Worm (Caenorhabditis elegans) whole organism, L2 larva: ENCODE data around the gene Y57G11C.1144.
"Not testable (repeated sequence)": the region's sequence is repeated elsewhere in the genome, so short reads cannot be mapped to it uniquely, and the experiment has no call there.

Experiments
- C34F6.9 ChIP-seq: fragments of 150-350 bp; optimal IDR thresholded peaks from 2 replicates; lab custom pipeline; 2014; ENCODE audit warnings: missing biosample characterization, missing genetic modification characterization
- F13H6.1 ChIP-seq: sonication (generic microtip); optimal IDR thresholded peaks from 2 replicates; lab custom pipeline; 2016; ENCODE audit warnings: missing genetic modification characterization, missing compliant biosample characterization
- R02D3.7 ChIP-seq: fragments of 150-350 bp; optimal IDR thresholded peaks from 2 replicates; lab custom pipeline; 2014; ENCODE audit warnings: missing biosample characterization, missing genetic modification characterization
- Y55F3AM.14 ChIP-seq: fragments of 200-800 bp; sonication (Bioruptor generic); optimal IDR thresholded peaks from 2 replicates; lab custom pipeline; 2018; ENCODE audit warnings: mild to moderate bottlenecking, missing genetic modification characterization, missing compliant biosample characterization
- ZK546.5 ChIP-seq: sonication (generic microtip); optimal IDR thresholded peaks from 2 replicates; lab custom pipeline; 2017; ENCODE audit warnings: missing biosample characterization, missing genetic modification characterization
- alr-1 ChIP-seq: fragments of 150-350 bp; optimal IDR thresholded peaks from 2 replicates; lab custom pipeline; 2014; ENCODE audit warnings: missing biosample characterization, missing genetic modification characterization
- aly-2 ChIP-seq: fragments of 150-350 bp; optimal IDR thresholded peaks from 2 replicates; lab custom pipeline; 2014; ENCODE audit warnings: missing biosample characterization, missing genetic modification characterization
- ama-1 ChIP-seq: fragments of 150-350 bp; optimal IDR thresholded peaks from 2 replicates; lab custom pipeline; 2018; ENCODE audit warnings: inconsistent platforms
- blmp-1 ChIP-seq: sonication (generic microtip); optimal IDR thresholded peaks from 2 replicates; lab custom pipeline; 2017; ENCODE audit warnings: missing genetic modification characterization, mild to moderate bottlenecking, missing compliant biosample characterization, antibody characterized with exemption, moderate library complexity; ENCODE audit not compliant: insufficient read depth
- ceh-16 ChIP-seq: fragments of 150-350 bp; optimal IDR thresholded peaks from 2 replicates; lab custom pipeline; 2014; ENCODE audit warnings: missing biosample characterization, missing genetic modification characterization
- ceh-82 ChIP-seq: fragments of 150-350 bp; optimal IDR thresholded peaks from 2 replicates; lab custom pipeline; 2014; ENCODE audit warnings: missing biosample characterization, missing genetic modification characterization
- crh-2 ChIP-seq: sonication (generic microtip); optimal IDR thresholded peaks from 2 replicates; lab custom pipeline; 2017; ENCODE audit warnings: missing biosample characterization, missing genetic modification characterization
- elt-1 ChIP-seq: fragments of 150-350 bp; optimal IDR thresholded peaks from 2 replicates; lab custom pipeline; 2014; ENCODE audit warnings: missing biosample characterization, missing genetic modification characterization
- elt-3 ChIP-seq: sonication (generic microtip); optimal IDR thresholded peaks from 2 replicates; lab custom pipeline; 2017; ENCODE audit warnings: missing biosample characterization, missing genetic modification characterization
- fos-1 ChIP-seq: fragments of 150-350 bp; optimal IDR thresholded peaks from 2 replicates; lab custom pipeline; 2014; ENCODE audit warnings: missing biosample characterization, missing genetic modification characterization
- lin-11 ChIP-seq: fragments of 150-350 bp; sonication (generic microtip); optimal IDR thresholded peaks from 2 replicates; lab custom pipeline; 2014; ENCODE audit warnings: missing biosample characterization, missing genetic modification characterization, inconsistent platforms, mixed read lengths
- lin-13 ChIP-seq: fragments of 150-350 bp; optimal IDR thresholded peaks from 2 replicates; lab custom pipeline; 2014; ENCODE audit warnings: missing biosample characterization, missing genetic modification reagents, missing genetic modification characterization
- lin-39 ChIP-seq: fragments of 150-350 bp; optimal IDR thresholded peaks from 2 replicates; lab custom pipeline; 2014; ENCODE audit warnings: missing biosample characterization, missing genetic modification reagents, missing genetic modification characterization
- lsy-2 ChIP-seq, 2 experiments: fragments of 150-350 bp in 1 of 2; sonication (generic microtip) in 1 of 2; optimal IDR thresholded peaks; 2 replicates each; lab custom pipeline; 2014 to 2017; ENCODE audit warnings: missing biosample characterization in 2 of 2, missing genetic modification characterization in 2 of 2
- mab-5 ChIP-seq: fragments of 150-350 bp; optimal IDR thresholded peaks from 2 replicates; lab custom pipeline; 2014; ENCODE audit warnings: missing biosample characterization, missing genetic modification characterization
- mbf-1 ChIP-seq: sonication (generic microtip); optimal IDR thresholded peaks from 2 replicates; lab custom pipeline; 2017; ENCODE audit warnings: missing biosample characterization, missing genetic modification characterization
- nhr-10 ChIP-seq: sonication (generic microtip); optimal IDR thresholded peaks from 2 replicates; lab custom pipeline; 2017; ENCODE audit warnings: missing biosample characterization, missing genetic modification characterization
- nhr-12 ChIP-seq: fragments of 150-350 bp; optimal IDR thresholded peaks from 2 replicates; lab custom pipeline; 2014; ENCODE audit warnings: missing biosample characterization, missing genetic modification characterization
- nhr-21 ChIP-seq: fragments of 150-350 bp; optimal IDR thresholded peaks from 2 replicates; lab custom pipeline; 2014; ENCODE audit warnings: missing biosample characterization, missing genetic modification characterization
- nhr-23 ChIP-seq: fragments of 150-350 bp; optimal IDR thresholded peaks from 2 replicates; lab custom pipeline; 2014; ENCODE audit warnings: missing biosample characterization, missing genetic modification reagents, missing genetic modification characterization
- nhr-25 ChIP-seq: fragments of 150-350 bp; sonication (generic microtip); optimal IDR thresholded peaks from 3 replicates; lab custom pipeline; 2014; ENCODE audit warnings: missing biosample characterization, missing genetic modification characterization
- nhr-6 ChIP-seq: fragments of 150-350 bp; optimal IDR thresholded peaks from 2 replicates; lab custom pipeline; 2014; ENCODE audit warnings: missing biosample characterization, missing genetic modification characterization
- skn-1 ChIP-seq: sonication (generic microtip); optimal IDR thresholded peaks from 2 replicates; lab custom pipeline; 2017; ENCODE audit warnings: missing biosample characterization, missing genetic modification characterization
- sma-3 ChIP-seq: sonication (generic microtip); optimal IDR thresholded peaks from 2 replicates; lab custom pipeline; 2016; ENCODE audit warnings: missing genetic modification reagents, missing genetic modification characterization, missing compliant biosample characterization
- snpc-4 ChIP-seq: fragments of 150-350 bp; optimal IDR thresholded peaks from 2 replicates; lab custom pipeline; 2014; ENCODE audit warnings: missing biosample characterization, missing genetic modification characterization
- unc-55 ChIP-seq: fragments of 150-350 bp; sonication (generic microtip); optimal IDR thresholded peaks from 3 replicates; lab custom pipeline; 2014; ENCODE audit warnings: missing biosample characterization, missing genetic modification reagents, missing genetic modification characterization
- unc-62 ChIP-seq: fragments of 150-350 bp; optimal IDR thresholded peaks from 2 replicates; lab custom pipeline; 2014; ENCODE audit warnings: missing biosample characterization, missing genetic modification reagents, missing genetic modification characterization
- zag-1 ChIP-seq: fragments of 150-350 bp; optimal IDR thresholded peaks from 2 replicates; lab custom pipeline; 2014; ENCODE audit warnings: missing biosample characterization, missing genetic modification characterization
- ztf-1 ChIP-seq: fragments of 200-800 bp; sonication (Bioruptor generic); conservative IDR thresholded peaks from 2 replicates; pipeline ENCODE4 v1.3.6; 2022; ENCODE audit warnings: missing genetic modification characterization, missing compliant biosample characterization
- ztf-11 ChIP-seq: sonication (generic microtip); optimal IDR thresholded peaks from 2 replicates; lab custom pipeline; 2017; ENCODE audit warnings: missing biosample characterization, missing genetic modification characterization

Gene Y57G11C.1144

DNA sequence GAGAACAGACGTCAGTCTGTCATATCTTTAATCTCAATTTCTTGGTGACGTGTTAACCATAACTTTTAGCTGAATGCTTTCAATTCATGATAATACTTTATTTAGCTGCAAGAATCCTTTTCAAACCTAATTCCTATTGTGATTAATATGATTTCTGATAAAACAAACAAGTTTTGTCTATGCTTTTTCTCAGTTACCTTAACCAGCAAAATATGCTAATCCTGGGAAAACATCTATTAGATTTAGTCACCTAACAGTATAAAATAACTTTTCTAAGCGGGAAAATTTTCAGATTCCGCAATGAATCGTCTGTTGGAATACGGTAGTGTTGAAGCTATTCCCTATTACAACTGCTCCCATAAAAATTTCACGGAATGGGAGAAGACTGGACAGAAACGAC lies 1.5 kb downstream of the Y57G11C.1144 start, which contains the start of gene Y57G11C.30:
Gene Y57G11C.30, plus strand, starts transcription at position 301 of the 400 bp plus-strand sequence.
- not testable (repeated sequence) for TF ChIP-seq unc-62; lin-39 (tag; lab: Kevin White, UChicago); F13H6.1 (tag; lab: Kevin White, UChicago)

- TF ChIP-seq unc-55 (no peak), lsy-2 (tag; optimal IDR thresholded peaks at IDR 0.05; lab: Kevin White, UChicago) (no peak), elt-3 (tag; lab: Kevin White, UChicago) (no peak), R02D3.7 (tag; lab: Kevin White, UChicago) (no peak), blmp-1 (no peak), fos-1 (no peak), aly-2 (no peak), alr-1 (tag; lab: Kevin White, UChicago) (no peak), mab-5 (tag; lab: Kevin White, UChicago) (no peak), ztf-11 (no peak), lin-39 (tag; lab: Kevin White, UChicago) (no peak), ama-1 (lab: Kevin White, UChicago) (no peak), lin-13 (GFP tag; lab: Kevin White, UChicago) (no peak), snpc-4 (tag; lab: Kevin White, UChicago) (no peak), ZK546.5 (tag; lab: Kevin White, UChicago) (no peak), C34F6.9 (tag; lab: Kevin White, UChicago) (no peak), mbf-1 (tag; lab: Kevin White, UChicago) (no peak)
Measured at ce11 chrIV:14944234-14944633, 7.1 kb downstream of the Y57G11C.1144 start, which contains the start of gene Y57G11C.48. Y57G11C.48 (minus strand) TSS chrIV:14944334.

- no peak for TF ChIP-seq Y55F3AM.14 (GFP tag; lab: Kevin White, UChicago)
- no peak for TF ChIP-seq sma-3 (GFP tag; lab: Kevin White, UChicago)
- no peak for TF ChIP-seq nhr-21 (tag; lab: Kevin White, UChicago)
- no peak for TF ChIP-seq ceh-16
- no peak for TF ChIP-seq zag-1 (tag; lab: Kevin White, UChicago)
- TF ChIP-seq lin-11 (tag; lab: Kevin White, UChicago), result no peak
- TF ChIP-seq C34F6.9 (tag; lab: Kevin White, UChicago), result no peak
- TF ChIP-seq skn-1 (tag; lab: Kevin White, UChicago), result no peak
- no peak for TF ChIP-seq F13H6.1 (tag; lab: Kevin White, UChicago)
- no peak for TF ChIP-seq snpc-4 (tag; lab: Kevin White, UChicago)
Measured at ce11 chrIV:14949048-14949447, 11.9 kb downstream of the Y57G11C.1144 start.

ce11 chrIV:14950468-14950867 lies 13.4 kb downstream of the Y57G11C.1144 start, which contains the start of gene Y41E3.22:
Y41E3.22 (plus strand) TSS chrIV:14950710.
- TF ChIP-seq Y55F3AM.14 (GFP tag; lab: Kevin White, UChicago) (no peak), nhr-25 (tag; lab: Kevin White, UChicago) (no peak), ama-1 (lab: Kevin White, UChicago) (no peak), ceh-82 (no peak), nhr-10 (no peak), snpc-4 (tag; lab: Kevin White, UChicago) (no peak), C34F6.9 (tag; lab: Kevin White, UChicago) (no peak), nhr-12 (no peak), skn-1 (tag; lab: Kevin White, UChicago) (no peak), zag-1 (tag; lab: Kevin White, UChicago) (no peak), crh-2 (tag; lab: Kevin White, UChicago) (no peak), mbf-1 (tag; lab: Kevin White, UChicago) (no peak), elt-1 (no peak), ztf-1 (no peak)

DNA sequence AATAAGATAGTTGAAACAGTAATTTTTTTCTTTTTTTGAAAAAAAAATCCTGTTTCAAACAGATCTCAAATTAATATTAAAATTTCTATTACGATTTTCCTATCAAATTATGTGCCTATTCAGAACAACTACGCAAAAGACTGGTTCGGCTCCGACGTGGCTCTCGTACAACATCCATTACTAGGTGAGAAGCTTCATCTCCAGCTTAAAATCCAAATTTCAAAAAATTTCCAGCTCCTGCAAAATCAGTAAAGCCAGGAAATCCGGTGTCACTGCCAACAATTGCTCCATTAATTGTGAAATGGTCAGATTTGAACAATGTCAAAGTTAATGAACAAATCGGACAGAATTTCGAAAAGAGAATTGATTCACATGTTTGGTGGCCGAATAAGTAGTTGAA lies 16.7 kb downstream of the Y57G11C.1144 start:
- no peak for TF ChIP-seq nhr-6 (tag; lab: Kevin White, UChicago)
- no peak for TF ChIP-seq nhr-23 (tag; lab: Kevin White, UChicago)
- TF ChIP-seq, all 48 proteins: peak for 0
